Fruit fly (Drosophila melanogaster): ENCODE results near the gene Dr.

- TF ChIP-seq CG8478 (optimal IDR thresholded peaks at IDR 0.05) (no peak), CTCF (optimal IDR thresholded peaks at IDR 0.05) (no peak)
These were observed 15.0 kb upstream of the Dr start for dm6 chr3R:29540948-29541741.
